Worm (Caenorhabditis elegans): Measurements from ENCODE around the gene npp-9.

Gene npp-9

ce11 chrIII:3418906-3419305 lies 14.6 kb upstream of the npp-9 start:
- TF ChIP-seq dao-5 (tag; optimal IDR thresholded peaks at IDR 0.05) (no peak), him-1 (tag; optimal IDR thresholded peaks at IDR 0.05) (no peak), W03F9.2 (tag; optimal IDR thresholded peaks at IDR 0.05) (no peak)

ce11 chrIII:3417453-3417852 lies 13.2 kb upstream of the npp-9 start:
- TF ChIP-seq W03F9.2 (tag; optimal IDR thresholded peaks at IDR 0.05): no peak
- TF ChIP-seq him-1 (tag; optimal IDR thresholded peaks at IDR 0.05): no peak
- no peak for TF ChIP-seq dao-5 (tag; optimal IDR thresholded peaks at IDR 0.05)

- TF ChIP-seq him-1 (tag; optimal IDR thresholded peaks at IDR 0.05) (no peak), dao-5 (tag; optimal IDR thresholded peaks at IDR 0.05) (no peak)
These were observed 10.1 kb upstream of the npp-9 start for ce11 chrIII:3414412-3414811.

- TF ChIP-seq him-1 (tag; optimal IDR thresholded peaks at IDR 0.05) (no peak), W03F9.2 (tag; optimal IDR thresholded peaks at IDR 0.05) (no peak), dao-5 (tag; optimal IDR thresholded peaks at IDR 0.05) (no peak)
These were observed 9.2 kb upstream of the npp-9 start for ce11 chrIII:3413437-3413836.

- TF ChIP-seq W03F9.2 (tag; optimal IDR thresholded peaks at IDR 0.05): no peak
- TF ChIP-seq him-1 (tag; optimal IDR thresholded peaks at IDR 0.05): no peak
- no peak for TF ChIP-seq dao-5 (tag; optimal IDR thresholded peaks at IDR 0.05)
These were observed 1.3 kb upstream of the npp-9 start, which contains the start of gene golg-4 for ce11 chrIII:3405535-3405934. Gene golg-4 (plus strand): TSS chrIII:3405568.

ce11 chrIII:3400444-3400843 lies 3.8 kb downstream of the npp-9 start:
- TF ChIP-seq W03F9.2 (tag; optimal IDR thresholded peaks at IDR 0.05) (no peak), him-1 (tag; optimal IDR thresholded peaks at IDR 0.05) (no peak), dao-5 (tag; optimal IDR thresholded peaks at IDR 0.05) (no peak)

- TF ChIP-seq dao-5 (tag; optimal IDR thresholded peaks at IDR 0.05): no peak
- TF ChIP-seq him-1 (tag; optimal IDR thresholded peaks at IDR 0.05): no peak
- peak; percentile 28 for TF ChIP-seq W03F9.2 (tag; optimal IDR thresholded peaks at IDR 0.05)
These were observed 5.8 kb downstream of the npp-9 start for ce11 chrIII:3398485-3398884.

ce11 chrIII:3397678-3398077 lies 6.6 kb downstream of the npp-9 start, which contains the start of gene clpf-1:
Gene clpf-1 (plus strand): TSS chrIII:3397743.
- no peak for TF ChIP-seq him-1 (tag; optimal IDR thresholded peaks at IDR 0.05)

ce11 chrIII:3395874-3396467 lies 8.3 kb downstream of the npp-9 start, which contains the start of gene cri-3:
Gene cri-3 (plus strand): TSS chrIII:3396355.
- no peak for TF ChIP-seq W03F9.2 (tag; optimal IDR thresholded peaks at IDR 0.05)
- TF ChIP-seq dao-5 (tag; optimal IDR thresholded peaks at IDR 0.05): no peak
- no peak for TF ChIP-seq him-1 (tag; optimal IDR thresholded peaks at IDR 0.05)

ce11 chrIII:3395112-3395511 lies 9.2 kb downstream of the npp-9 start:
- TF ChIP-seq dao-5 (tag; optimal IDR thresholded peaks at IDR 0.05): no peak
- no peak for TF ChIP-seq him-1 (tag; optimal IDR thresholded peaks at IDR 0.05)
- no peak for TF ChIP-seq W03F9.2 (tag; optimal IDR thresholded peaks at IDR 0.05)

ce11 chrIII:3393687-3394086 lies 10.6 kb downstream of the npp-9 start, which contains the start of gene mlc-4:
Gene mlc-4 (minus strand): TSS chrIII:3393787.
- TF ChIP-seq dao-5 (tag; optimal IDR thresholded peaks at IDR 0.05): no peak
- TF ChIP-seq W03F9.2 (tag; optimal IDR thresholded peaks at IDR 0.05): no peak
- no peak for TF ChIP-seq him-1 (tag; optimal IDR thresholded peaks at IDR 0.05)

- TF ChIP-seq him-1 (tag; optimal IDR thresholded peaks at IDR 0.05): no peak
- peak; percentile 54 for TF ChIP-seq W03F9.2 (tag; optimal IDR thresholded peaks at IDR 0.05)
These were observed 14.1 kb downstream of the npp-9 start for ce11 chrIII:3390144-3390543.

- TF ChIP-seq dao-5 (tag; optimal IDR thresholded peaks at IDR 0.05) (no peak), W03F9.2 (tag; optimal IDR thresholded peaks at IDR 0.05) (peak; percentile 44)
These were observed 14.8 kb downstream of the npp-9 start, which contains the start of the genes elmd-1 and hecw-1 for ce11 chrIII:3389426-3390020. Gene elmd-1 (plus strand): TSS chrIII:3389919. Gene hecw-1 (minus strand): TSS chrIII:3389970.

- TF ChIP-seq him-1 (tag; optimal IDR thresholded peaks at IDR 0.05) (no peak), dao-5 (tag; optimal IDR thresholded peaks at IDR 0.05) (no peak), W03F9.2 (tag; optimal IDR thresholded peaks at IDR 0.05) (no peak)
These were observed 21.8 kb downstream of the npp-9 start for ce11 chrIII:3382465-3382864.

ce11 chrIII:3381866-3382265 lies 22.4 kb downstream of the npp-9 start:
- TF ChIP-seq W03F9.2 (tag; optimal IDR thresholded peaks at IDR 0.05) (no peak), dao-5 (tag; optimal IDR thresholded peaks at IDR 0.05) (no peak), him-1 (tag; optimal IDR thresholded peaks at IDR 0.05) (no peak)

Measured in whole organism, L4/young adult.